Worm (Caenorhabditis elegans) whole organism, L3 larva: Measurements from ENCODE around the gene pqn-63.

ENCODE experiments used
- ama-1 ChIP-seq: fragments of 150-350 bp; optimal IDR thresholded peaks from 2 replicates; lab custom pipeline; 2018
- ceh-82 ChIP-seq: fragments of 150-350 bp; optimal IDR thresholded peaks from 2 replicates; lab custom pipeline; 2014; ENCODE audit warnings: missing biosample characterization, missing genetic modification characterization
- mml-1 ChIP-seq: fragments of 150-350 bp; sonication (generic microtip); optimal IDR thresholded peaks from 3 replicates; lab custom pipeline; 2014; ENCODE audit warnings: missing biosample characterization, missing genetic modification characterization
- nhr-11 ChIP-seq: fragments of 150-350 bp; optimal IDR thresholded peaks from 2 replicates; lab custom pipeline; 2014; ENCODE audit warnings: missing biosample characterization, missing genetic modification characterization
- nhr-43 ChIP-seq: sonication (generic microtip); optimal IDR thresholded peaks from 2 replicates; lab custom pipeline; 2016; ENCODE audit warnings: mild to moderate bottlenecking, missing genetic modification characterization, missing compliant biosample characterization; ENCODE audit not compliant: poor library complexity, severe bottlenecking
- nhr-67 ChIP-seq: fragments of 150-350 bp; optimal IDR thresholded peaks from 2 replicates; lab custom pipeline; 2014; ENCODE audit warnings: missing biosample characterization, missing genetic modification characterization
- nhr-76 ChIP-seq: fragments of 150-350 bp; sonication (generic microtip); optimal IDR thresholded peaks from 5 replicates; lab custom pipeline; 2014; ENCODE audit warnings: missing biosample characterization, missing genetic modification characterization
- nhr-77 ChIP-seq: fragments of 150-350 bp; optimal IDR thresholded peaks from 2 replicates; lab custom pipeline; 2014; ENCODE audit warnings: missing biosample characterization, missing genetic modification characterization
- snpc-4 ChIP-seq: fragments of 150-350 bp; optimal IDR thresholded peaks from 2 replicates; lab custom pipeline; 2014; ENCODE audit warnings: missing biosample characterization, missing genetic modification characterization
- unc-62 ChIP-seq: fragments of 150-350 bp; sonication (generic microtip); optimal IDR thresholded peaks from 4 replicates; lab custom pipeline; 2014; ENCODE audit warnings: missing biosample characterization, missing genetic modification reagents, missing genetic modification characterization
- ztf-4 ChIP-seq: fragments of 150-350 bp; optimal IDR thresholded peaks from 2 replicates; lab custom pipeline; 2014; ENCODE audit warnings: missing biosample characterization, missing genetic modification characterization

- TF ChIP-seq unc-62: no peak
- no peak for TF ChIP-seq nhr-77 (tag; lab: Kevin White, UChicago)
- TF ChIP-seq mml-1 (tag; lab: Kevin White, UChicago): no peak
- TF ChIP-seq nhr-11: no peak
- no peak for TF ChIP-seq ztf-4
- no peak for TF ChIP-seq ceh-82
- TF ChIP-seq ama-1 (lab: Kevin White, UChicago): no peak
- TF ChIP-seq nhr-43 (tag; lab: Kevin White, UChicago): no peak
- no peak for TF ChIP-seq nhr-67 (tag; lab: Kevin White, UChicago)
- TF ChIP-seq snpc-4 (tag; lab: Kevin White, UChicago): no peak
- TF ChIP-seq nhr-76 (tag; lab: Kevin White, UChicago): no peak
These were observed 48.8 kb downstream of the pqn-63 start for ce11 chrV:9664620-9665019.
